Worm (Caenorhabditis elegans) whole organism, young adult: ENCODE measurements around the gene atic-1.

Experiments used
- B0035.1 ChIP-seq: sonication (generic microtip); optimal IDR thresholded peaks from 2 replicates; lab custom pipeline; 2016; ENCODE audit warnings: missing genetic modification characterization, mild to moderate bottlenecking, missing compliant biosample characterization, missing genotype, missing genetic modification reagents
- B0336.3 ChIP-seq: fragments of 200-800 bp; sonication (Bioruptor generic); IDR thresholded peaks from 2 replicates; pipeline ENCODE4 v1.3.6; 2022; ENCODE audit warnings: missing genetic modification characterization, missing compliant biosample characterization
- C06A6.2 ChIP-seq: fragments of 200-800 bp; sonication (Bioruptor generic); conservative IDR thresholded peaks from 2 replicates; pipeline ENCODE4 v1.3.6; 2022; ENCODE audit warnings: missing genetic modification characterization, missing compliant biosample characterization
- D2030.7 ChIP-seq: fragments of 200-800 bp; sonication (Bioruptor generic); IDR thresholded peaks from 2 replicates; pipeline ENCODE4 v1.3.6; 2022; ENCODE audit warnings: missing genetic modification reagents, missing genetic modification characterization, missing compliant biosample characterization
- F22D6.2 ChIP-seq: sonication (generic microtip); optimal IDR thresholded peaks from 2 replicates; lab custom pipeline; 2016; ENCODE audit warnings: mild to moderate bottlenecking, missing genetic modification characterization, missing compliant biosample characterization
- F37B4.10 ChIP-seq: fragments of 200-800 bp; sonication (Bioruptor generic); IDR thresholded peaks from 2 replicates; pipeline ENCODE4 v1.3.6; 2022; ENCODE audit warnings: missing genetic modification characterization, missing compliant biosample characterization
- F49E8.2 ChIP-seq: sonication (generic microtip); optimal IDR thresholded peaks from 3 replicates; lab custom pipeline; 2017; ENCODE audit warnings: missing genetic modification characterization, mild to moderate bottlenecking, missing compliant biosample characterization, antibody characterized with exemption, moderate library complexity; ENCODE audit not compliant: insufficient read depth
- F52B5.7 ChIP-seq: sonication (generic microtip); optimal IDR thresholded peaks from 2 replicates; lab custom pipeline; 2016; ENCODE audit warnings: mild to moderate bottlenecking, missing genetic modification characterization, missing compliant biosample characterization
- K11D2.4 ChIP-seq: fragments of 200-800 bp; sonication (Bioruptor generic); IDR thresholded peaks from 2 replicates; pipeline ENCODE4 v1.3.6; 2022; ENCODE audit warnings: missing genetic modification reagents, missing genetic modification characterization, missing compliant biosample characterization
- Y53F4B.3 ChIP-seq: fragments of 200-800 bp; sonication (Bioruptor generic); IDR thresholded peaks from 2 replicates; pipeline ENCODE4 v1.3.6; 2022; ENCODE audit warnings: missing genetic modification reagents, missing genetic modification characterization, missing compliant biosample characterization
- Y79H2A.3 ChIP-seq: fragments of 200-800 bp; sonication (Bioruptor generic); conservative IDR thresholded peaks from 2 replicates; pipeline ENCODE4 v1.3.6; 2022; ENCODE audit warnings: missing genetic modification reagents, missing genetic modification characterization, missing compliant biosample characterization
- ZK185.1 ChIP-seq: sonication (generic microtip); optimal IDR thresholded peaks from 2 replicates; lab custom pipeline; 2016; ENCODE audit warnings: mild to moderate bottlenecking, missing genetic modification characterization, missing compliant biosample characterization; ENCODE audit not compliant: poor library complexity, severe bottlenecking
- akir-1 ChIP-seq: fragments of 200-800 bp; sonication (Bioruptor generic); optimal IDR thresholded peaks from 2 replicates; lab custom pipeline; 2018; ENCODE audit warnings: mild to moderate bottlenecking, missing genetic modification characterization, moderate library complexity, missing compliant biosample characterization
- aptf-2 ChIP-seq: fragments of 200-800 bp; sonication (Bioruptor generic); conservative IDR thresholded peaks from 2 replicates; pipeline ENCODE4 v1.3.6; 2022; ENCODE audit warnings: missing genetic modification reagents, missing genetic modification characterization, missing compliant biosample characterization
- cebp-1 ChIP-seq, 2 experiments: fragments of 200-800 bp in 1 of 2; sonication (Bioruptor generic) in 1 of 2; sonication (generic microtip) in 1 of 2; IDR thresholded peaks in 1 of 2; optimal IDR thresholded peaks in 1 of 2; 2 replicates each; pipeline versions ENCODE4 v1.3.6 to Lab custom; 2017 to 2022; ENCODE audit warnings: missing compliant biosample characterization in 2 of 2, missing genetic modification characterization in 2 of 2, mild to moderate bottlenecking in 1 of 2, missing genetic modification reagents in 1 of 2, moderate library complexity in 1 of 2
- cebp-2 ChIP-seq: fragments of 200-800 bp; sonication (Bioruptor generic); IDR thresholded peaks from 2 replicates; pipeline ENCODE4 v1.3.6; 2022; ENCODE audit warnings: missing genetic modification characterization, missing compliant biosample characterization
- ceh-100 ChIP-seq: fragments of 200-800 bp; sonication (Bioruptor generic); IDR thresholded peaks from 2 replicates; pipeline ENCODE4 v1.3.6; 2022; ENCODE audit warnings: missing genetic modification reagents, missing genetic modification characterization, missing compliant biosample characterization
- ceh-27 ChIP-seq: fragments of 200-800 bp; sonication (Bioruptor generic); optimal IDR thresholded peaks from 2 replicates; lab custom pipeline; 2018; ENCODE audit warnings: mild to moderate bottlenecking, missing genetic modification characterization, moderate library complexity, missing compliant biosample characterization
- ceh-58 ChIP-seq: fragments of 200-800 bp; sonication (Bioruptor generic); IDR thresholded peaks from 2 replicates; pipeline ENCODE4 v1.3.6; 2022; ENCODE audit warnings: missing genetic modification characterization, missing compliant biosample characterization
- ceh-79 ChIP-seq: sonication (generic microtip); optimal IDR thresholded peaks from 2 replicates; lab custom pipeline; 2017; ENCODE audit warnings: mild to moderate bottlenecking, missing genetic modification characterization, missing compliant biosample characterization
- ceh-91 ChIP-seq: fragments of 200-800 bp; sonication (Bioruptor generic); IDR thresholded peaks from 2 replicates; pipeline ENCODE4 v1.3.6; 2022; ENCODE audit warnings: missing genetic modification reagents, missing genetic modification characterization, missing compliant biosample characterization
- dpff-1 ChIP-seq: sonication (generic microtip); optimal IDR thresholded peaks from 2 replicates; lab custom pipeline; 2017; ENCODE audit warnings: mild to moderate bottlenecking, missing genetic modification characterization, missing compliant biosample characterization
- egl-44 ChIP-seq: fragments of 200-800 bp; sonication (Bioruptor generic); IDR thresholded peaks from 2 replicates; pipeline ENCODE4 v1.3.6; 2022; ENCODE audit warnings: missing genetic modification reagents, missing genetic modification characterization, missing compliant biosample characterization
- egrh-3 ChIP-seq: fragments of 200-800 bp; sonication (Bioruptor generic); IDR thresholded peaks from 2 replicates; pipeline ENCODE4 v1.3.6; 2022; ENCODE audit warnings: missing genetic modification reagents, missing genetic modification characterization, missing compliant biosample characterization
- him-1 ChIP-seq: sonication (generic microtip); optimal IDR thresholded peaks from 2 replicates; lab custom pipeline; 2016; ENCODE audit warnings: missing genotype, missing genetic modification reagents, missing genetic modification characterization, missing compliant biosample characterization
- lag-1 ChIP-seq: fragments of 200-800 bp; sonication (Bioruptor generic); IDR thresholded peaks from 2 replicates; pipeline ENCODE4 v1.3.6; 2022; ENCODE audit warnings: missing genetic modification reagents, missing genetic modification characterization, missing compliant biosample characterization
- let-526 ChIP-seq: fragments of 200-800 bp; sonication (Bioruptor generic); IDR thresholded peaks from 2 replicates; pipeline ENCODE4 v1.3.6; 2022; ENCODE audit warnings: missing genetic modification reagents, missing genetic modification characterization, missing compliant biosample characterization
- lin-26 ChIP-seq: fragments of 200-800 bp; sonication (Bioruptor generic); IDR thresholded peaks from 2 replicates; pipeline ENCODE4 v1.3.6; 2022; ENCODE audit warnings: missing genetic modification reagents, missing genetic modification characterization, missing compliant biosample characterization
- lin-35 ChIP-seq, 3 experiments: fragments of 150-350 bp in 2 of 3; sonication (generic microtip) in 1 of 3; optimal IDR thresholded peaks; 2 replicates each; lab custom pipeline; 2014 to 2018; ENCODE audit warnings: missing biosample characterization in 3 of 3, missing genetic modification characterization in 3 of 3, missing genetic modification reagents in 3 of 3
- lin-54 ChIP-seq: fragments of 200-800 bp; sonication (Bioruptor generic); optimal IDR thresholded peaks from 2 replicates; lab custom pipeline; 2018; ENCODE audit warnings: mild to moderate bottlenecking, missing genetic modification characterization, missing compliant biosample characterization
- madf-3 ChIP-seq: fragments of 200-800 bp; sonication (Bioruptor generic); IDR thresholded peaks from 2 replicates; pipeline ENCODE4 v1.3.6; 2022; ENCODE audit warnings: missing genetic modification reagents, missing genetic modification characterization, missing compliant biosample characterization
- madf-6 ChIP-seq: fragments of 200-800 bp; sonication (Bioruptor generic); IDR thresholded peaks from 2 replicates; pipeline ENCODE4 v1.3.6; 2022; ENCODE audit warnings: missing genetic modification reagents, missing genetic modification characterization, missing compliant biosample characterization
- mcd-1 ChIP-seq: fragments of 200-800 bp; sonication (Bioruptor generic); IDR thresholded peaks from 2 replicates; pipeline ENCODE4 v1.3.6; 2022; ENCODE audit warnings: missing genetic modification reagents, missing genetic modification characterization, missing compliant biosample characterization
- mxl-1 ChIP-seq: sonication (generic microtip); optimal IDR thresholded peaks from 2 replicates; lab custom pipeline; 2016; ENCODE audit warnings: missing genetic modification characterization, missing compliant biosample characterization
- nfyb-1 ChIP-seq: fragments of 200-800 bp; sonication (Bioruptor generic); IDR thresholded peaks from 2 replicates; pipeline ENCODE4 v1.3.6; 2022; ENCODE audit warnings: missing genetic modification reagents, missing genetic modification characterization, missing compliant biosample characterization
- nhr-179 ChIP-seq: sonication (generic microtip); optimal IDR thresholded peaks from 2 replicates; lab custom pipeline; 2016; ENCODE audit warnings: mild to moderate bottlenecking, missing genetic modification characterization, missing compliant biosample characterization
- nhr-27 ChIP-seq: fragments of 200-800 bp; sonication (Bioruptor generic); optimal IDR thresholded peaks from 2 replicates; lab custom pipeline; 2018; ENCODE audit warnings: mild to moderate bottlenecking, missing genetic modification characterization, moderate library complexity, missing compliant biosample characterization
- rcor-1 ChIP-seq: fragments of 200-800 bp; sonication (Bioruptor generic); IDR thresholded peaks from 2 replicates; pipeline ENCODE4 v1.3.6; 2022; ENCODE audit warnings: missing genetic modification reagents, missing genetic modification characterization, missing compliant biosample characterization
- sdz-38 ChIP-seq: sonication (generic microtip); optimal IDR thresholded peaks from 2 replicates; lab custom pipeline; 2016; ENCODE audit warnings: missing genotype, missing genetic modification characterization, missing compliant biosample characterization
- snpc-3.4 ChIP-seq: sonication (generic microtip); optimal IDR thresholded peaks from 2 replicates; lab custom pipeline; 2017; ENCODE audit warnings: missing genetic modification characterization, mild to moderate bottlenecking, missing compliant biosample characterization, antibody characterized with exemption, moderate library complexity, missing genotype, missing genetic modification reagents
- snpc-4 ChIP-seq, 5 experiments: fragments of 150-350 bp in 1 of 5; sonication (generic microtip) in 4 of 5; optimal IDR thresholded peaks; 2 replicates each; lab custom pipeline; 2014 to 2018; ENCODE audit warnings: missing genetic modification characterization in 5 of 5, missing biosample characterization in 3 of 5, antibody characterized with exemption in 2 of 5, mild to moderate bottlenecking in 2 of 5, missing compliant biosample characterization in 2 of 5, missing genotype in 2 of 5, moderate library complexity in 2 of 5, missing genetic modification reagents in 1 of 5
- sptf-2 ChIP-seq: fragments of 200-800 bp; sonication (Bioruptor generic); optimal IDR thresholded peaks from 2 replicates; lab custom pipeline; 2018; ENCODE audit warnings: mild to moderate bottlenecking, missing genetic modification characterization, missing compliant biosample characterization
- tbx-9 ChIP-seq: sonication (generic microtip); optimal IDR thresholded peaks from 2 replicates; lab custom pipeline; 2016; ENCODE audit warnings: borderline replicate concordance, missing genetic modification characterization, inconsistent platforms, missing compliant biosample characterization
- unc-130 ChIP-seq: sonication (generic microtip); optimal IDR thresholded peaks from 2 replicates; lab custom pipeline; 2016; ENCODE audit warnings: missing genetic modification reagents, missing genetic modification characterization, missing compliant biosample characterization
- zim-3 ChIP-seq: sonication (generic microtip); optimal IDR thresholded peaks from 2 replicates; lab custom pipeline; 2017; ENCODE audit warnings: mild to moderate bottlenecking, missing genetic modification characterization, moderate library complexity, missing compliant biosample characterization
- ztf-18 ChIP-seq: sonication (generic microtip); optimal IDR thresholded peaks from 2 replicates; lab custom pipeline; 2016; ENCODE audit warnings: missing genotype, mild to moderate bottlenecking, missing genetic modification characterization, missing compliant biosample characterization
- ztf-3 ChIP-seq: fragments of 200-800 bp; sonication (Bioruptor generic); optimal IDR thresholded peaks from 2 replicates; lab custom pipeline; 2018; ENCODE audit warnings: mild to moderate bottlenecking, missing genetic modification characterization, missing compliant biosample characterization
- ztf-6 ChIP-seq: fragments of 200-800 bp; sonication (Bioruptor generic); IDR thresholded peaks from 2 replicates; pipeline ENCODE4 v1.3.6; 2022; ENCODE audit warnings: missing genetic modification reagents, missing genetic modification characterization, missing compliant biosample characterization

The atic-1 gene

DNA sequence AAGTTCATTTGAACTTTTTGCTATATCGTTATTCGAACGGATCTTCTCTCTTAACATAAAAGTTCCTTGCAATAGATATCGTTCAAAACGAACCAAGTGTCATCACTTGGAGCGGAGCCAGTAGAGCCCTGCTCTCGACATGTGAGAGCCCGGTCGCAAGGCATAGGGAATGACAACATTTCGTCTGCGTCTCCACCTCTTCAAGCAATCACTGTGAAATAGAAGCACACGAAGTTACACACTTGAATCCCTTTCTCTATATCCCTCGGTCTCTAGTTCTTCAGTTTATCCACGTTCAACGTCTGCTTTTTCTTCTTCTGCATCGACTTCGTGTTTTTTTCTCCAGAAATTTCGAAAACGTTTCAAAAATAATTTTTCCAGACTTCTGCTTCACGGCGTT is 21.5 kb downstream of the atic-1 start, which contains the start of gene C49H3.6:
Gene C49H3.6 (plus strand): TSS at position 380 of the 400 bp plus-strand sequence.
- TF ChIP-seq Y79H2A.3 (GFP tag; lab: Robert Waterston, UW) (no peak), ztf-3 (GFP tag; lab: Kevin White, UChicago) (no peak), egl-44 (no peak), ceh-79 (tag; lab: Kevin White, UChicago) (no peak), nhr-179 (tag; lab: Kevin White, UChicago) (no peak), lin-54 (GFP tag; lab: Kevin White, UChicago) (no peak), ceh-27 (GFP tag; lab: Kevin White, UChicago) (peak; percentile 43), F49E8.2 (tag; lab: Kevin White, UChicago) (no peak), D2030.7 (GFP tag; lab: Robert Waterston, UW) (no peak), F52B5.7 (tag; lab: Kevin White, UChicago) (no peak), ceh-91 (GFP tag; lab: Robert Waterston, UW) (no peak), ceh-58 (GFP tag; lab: Robert Waterston, UW) (no peak), let-526 (GFP tag; lab: Robert Waterston, UW) (no peak), nfyb-1 (GFP tag; lab: Robert Waterston, UW) (peak; percentile 52; the same call in 1 of the 2 replicates), ZK185.1 (no peak), egrh-3 (GFP tag; lab: Robert Waterston, UW) (no peak), F22D6.2 (tag; lab: Kevin White, UChicago) (no peak), mxl-1 (tag; lab: Kevin White, UChicago) (no peak), lin-26 (GFP tag; lab: Robert Waterston, UW) (no peak), cebp-2 (GFP tag; lab: Robert Waterston, UW) (no peak), snpc-3.4 (tag; lab: Kevin White, UChicago) (no peak), B0035.1 (tag; lab: Kevin White, UChicago) (no peak), lin-35 (GFP tag; optimal IDR thresholded peaks at IDR 0.05; lab: Kevin White, UChicago) (peak in 1 of 3 experiments; percentile 63), C06A6.2 (GFP tag; lab: Robert Waterston, UW) (no peak), Y53F4B.3 (no peak), lag-1 (GFP tag; lab: Robert Waterston, UW) (no peak), ztf-18 (no peak), aptf-2 (GFP tag; lab: Robert Waterston, UW) (no peak), B0336.3 (GFP tag; lab: Robert Waterston, UW) (no peak), snpc-4 (GFP tag; optimal IDR thresholded peaks at IDR 0.05; lab: Kevin White, UChicago) (no peak), snpc-4 (tag; optimal IDR thresholded peaks at IDR 0.05; lab: Kevin White, UChicago) (no peak), dpff-1 (tag; lab: Kevin White, UChicago) (no peak), mcd-1 (GFP tag; lab: Robert Waterston, UW) (no peak), nhr-27 (no peak), madf-6 (peak; percentile 19; the same call in 1 of the 2 replicates), him-1 (tag; lab: Kevin White, UChicago) (no peak), cebp-1 (GFP tag; IDR thresholded peaks at IDR 0.05; lab: Robert Waterston, UW) (no peak), cebp-1 (tag; optimal IDR thresholded peaks at IDR 0.05; lab: Kevin White, UChicago) (peak; percentile 29), sdz-38 (tag; lab: Kevin White, UChicago) (no peak), rcor-1 (GFP tag; lab: Robert Waterston, UW) (no peak), F37B4.10 (no peak), ztf-6 (GFP tag; lab: Robert Waterston, UW) (no peak), akir-1 (GFP tag; lab: Kevin White, UChicago) (no peak), K11D2.4 (GFP tag; lab: Robert Waterston, UW) (no peak), unc-130 (no peak), madf-3 (GFP tag; lab: Robert Waterston, UW) (0 out of 2 replicates have a peak, but pooled peaks have one; percentile 28), sptf-2 (GFP tag; lab: Kevin White, UChicago) (no peak), zim-3 (tag; lab: Kevin White, UChicago) (no peak), tbx-9 (no peak), ceh-100 (no peak)
